Worm (Caenorhabditis elegans) whole organism, L4 larva: ENCODE results near the gene math-6.

Experiments used
- ZK546.5 ChIP-seq, 2 experiments: sonication (generic microtip); optimal IDR thresholded peaks; 2 replicates each; lab custom pipeline; 2017; ENCODE audit warnings: missing biosample characterization in 2 of 2, missing genetic modification characterization in 2 of 2
- ceh-44 ChIP-seq: fragments of 200-800 bp; sonication (Bioruptor generic); IDR thresholded peaks from 2 replicates; pipeline ENCODE4 v1.3.6; 2022; ENCODE audit warnings: missing genetic modification reagents, missing genetic modification characterization, missing compliant biosample characterization
- jun-1 ChIP-seq: fragments of 150-350 bp; optimal IDR thresholded peaks from 2 replicates; lab custom pipeline; 2014; ENCODE audit warnings: missing biosample characterization, missing genetic modification reagents, missing genetic modification characterization
- lin-1 ChIP-seq: fragments of 200-800 bp; sonication (Bioruptor generic); IDR thresholded peaks from 2 replicates; pipeline ENCODE4 v1.3.6; 2022; ENCODE audit warnings: missing genetic modification reagents, missing genetic modification characterization, missing compliant biosample characterization
- lin-13 ChIP-seq: fragments of 150-350 bp; optimal IDR thresholded peaks from 2 replicates; lab custom pipeline; 2014; ENCODE audit warnings: missing biosample characterization, missing genetic modification reagents, missing genetic modification characterization
- lir-3 ChIP-seq: sonication (generic microtip); optimal IDR thresholded peaks from 2 replicates; lab custom pipeline; 2016; ENCODE audit warnings: mild to moderate bottlenecking, missing genetic modification characterization, missing compliant biosample characterization
- mep-1 ChIP-seq: fragments of 150-350 bp; sonication (generic microtip); optimal IDR thresholded peaks from 3 replicates; lab custom pipeline; 2014; ENCODE audit warnings: missing biosample characterization, missing genetic modification characterization
- nhr-48 ChIP-seq: sonication (generic microtip); optimal IDR thresholded peaks from 2 replicates; lab custom pipeline; 2016; ENCODE audit warnings: mild to moderate bottlenecking, missing genetic modification characterization, missing compliant biosample characterization
- nhr-6 ChIP-seq: fragments of 150-350 bp; optimal IDR thresholded peaks from 2 replicates; lab custom pipeline; 2014; ENCODE audit warnings: missing biosample characterization, missing genetic modification characterization
- pha-4 ChIP-seq, 2 experiments: fragments of 150-350 bp in 1 of 2; fragments of 200-800 bp in 1 of 2; sonication (Bioruptor generic) in 1 of 2; IDR thresholded peaks in 1 of 2; optimal IDR thresholded peaks in 1 of 2; 2 replicates each; pipeline versions ENCODE4 v1.3.6 to Lab custom; 2014 to 2022; ENCODE audit warnings: missing genetic modification characterization in 2 of 2, missing genetic modification reagents in 2 of 2, missing biosample characterization in 1 of 2, missing compliant biosample characterization in 1 of 2
- sdz-12 ChIP-seq: fragments of 200-800 bp; sonication (Bioruptor generic); optimal IDR thresholded peaks from 2 replicates; lab custom pipeline; 2018; ENCODE audit warnings: mild to moderate bottlenecking, missing genetic modification characterization, missing compliant biosample characterization
- spr-3 ChIP-seq: fragments of 200-800 bp; sonication (Bioruptor generic); optimal IDR thresholded peaks from 2 replicates; lab custom pipeline; 2018; ENCODE audit warnings: mild to moderate bottlenecking, missing genetic modification characterization, missing compliant biosample characterization
- zag-1 ChIP-seq: fragments of 150-350 bp; optimal IDR thresholded peaks from 2 replicates; lab custom pipeline; 2014; ENCODE audit warnings: missing biosample characterization, missing genetic modification characterization
- ztf-11 ChIP-seq: fragments of 150-350 bp; optimal IDR thresholded peaks from 2 replicates; lab custom pipeline; 2014; ENCODE audit warnings: missing biosample characterization, missing genetic modification characterization

DNA sequence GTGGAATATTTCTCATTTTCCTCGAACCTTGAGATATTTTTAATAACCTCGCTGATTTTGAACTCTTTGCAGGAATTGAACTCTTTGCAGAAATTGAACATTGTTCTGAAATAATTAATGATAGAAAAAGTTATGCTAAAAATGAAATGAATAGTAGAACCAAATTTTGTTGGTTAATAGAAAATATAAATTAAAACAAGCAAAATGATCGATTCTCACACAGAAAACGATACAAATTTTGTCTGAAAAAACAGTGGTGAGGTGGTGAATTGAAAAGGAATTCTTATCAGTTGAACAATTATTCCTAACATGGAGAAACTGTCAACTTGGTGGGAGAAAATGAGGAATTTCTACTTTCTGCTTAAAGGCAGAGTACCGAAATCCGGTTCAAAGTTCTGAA lies at the start of gene math-6:
- TF ChIP-seq lir-3 (tag; lab: Kevin White, UChicago) (no peak), nhr-48 (no peak), ztf-11 (tag; lab: Kevin White, UChicago) (no peak), spr-3 (no peak), pha-4 (GFP tag; IDR thresholded peaks at IDR 0.05; lab: Robert Waterston, UW) (no peak), pha-4 (tag; optimal IDR thresholded peaks at IDR 0.05; lab: Kevin White, UChicago) (no peak), zag-1 (tag; lab: Kevin White, UChicago) (no peak), ceh-44 (GFP tag; lab: Robert Waterston, UW) (no peak), lin-13 (GFP tag; lab: Kevin White, UChicago) (no peak), lin-1 (GFP tag; lab: Robert Waterston, UW) (no peak), ZK546.5 (tag; optimal IDR thresholded peaks at IDR 0.05; lab: Kevin White, UChicago) (no peak), mep-1 (tag; lab: Kevin White, UChicago) (no peak), sdz-12 (GFP tag; lab: Kevin White, UChicago) (no peak), jun-1 (tag; lab: Kevin White, UChicago) (no peak), nhr-6 (no peak)
